Fruit fly (Drosophila melanogaster): ENCODE results near the gene CG11584.

- TF ChIP-seq Dll (optimal IDR thresholded peaks at IDR 0.05) (no peak), pan (optimal IDR thresholded peaks at IDR 0.05) (no peak), CG8478 (optimal IDR thresholded peaks at IDR 0.05) (no peak), psq (optimal IDR thresholded peaks at IDR 0.05) (no peak), usp (GFP tag; optimal IDR thresholded peaks at IDR 0.05) (no peak)
Observed at dm6 chrX:14189216-14189615, 8.4 kb downstream of the CG11584 start, which contains the start of gene CG11585.
